Fruit fly (Drosophila melanogaster): ENCODE data around the gene Vps45.

The Vps45 gene

dm6 chr3R:9533181-9534124, 30.3 kb upstream of the Vps45 start (continued):
- TF ChIP-seq CG17359 (tag; optimal IDR thresholded peaks at IDR 0.05) (peak; percentile 93), CG15269 (tag; optimal IDR thresholded peaks at IDR 0.05) (peak; percentile 97), slou (GFP tag; optimal IDR thresholded peaks at IDR 0.05) (peak; percentile 84), CG8089 (GFP tag; optimal IDR thresholded peaks at IDR 0.05) (peak; percentile 82), Gug (GFP tag; IDR thresholded peaks at IDR 0.05) (peak; percentile 88), hbn (GFP tag; IDR thresholded peaks at IDR 0.05; ENCODE audit: partially characterized antibody) (no peak), ewg (GFP tag; optimal IDR thresholded peaks at IDR 0.05) (peak; percentile 91), cwo (GFP tag; optimal IDR thresholded peaks at IDR 0.05) (peak; percentile 95), CG1529 (GFP tag; optimal IDR thresholded peaks at IDR 0.05) (peak; percentile 96), dmrt11E (tag; optimal IDR thresholded peaks at IDR 0.05) (peak; percentile 85), p53 (GFP tag; optimal IDR thresholded peaks at IDR 0.05) (peak; percentile 72)

DNA sequence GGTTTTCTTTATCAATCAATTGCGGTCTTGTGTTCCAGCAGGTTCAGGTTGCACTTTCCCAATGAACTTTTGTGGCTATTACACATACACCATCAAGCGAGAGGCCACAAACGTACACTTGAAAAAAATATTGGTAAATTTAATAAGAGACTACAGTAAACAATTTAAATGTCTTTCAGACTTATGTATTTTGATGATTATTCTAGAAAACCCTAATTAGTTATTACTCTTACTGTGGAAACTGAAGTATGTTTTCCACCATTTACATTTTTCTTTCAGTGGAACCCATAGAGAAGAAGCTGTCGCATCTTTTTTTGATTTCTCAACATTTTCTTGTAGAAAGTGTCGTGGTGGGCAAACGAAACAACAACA, 29.6 kb upstream of the Vps45 start:
- TF ChIP-seq bowl (GFP tag; IDR thresholded peaks at IDR 0.05), result peak; percentile 79
- peak; percentile 92 for TF ChIP-seq sisA (GFP tag; IDR thresholded peaks at IDR 0.05)
- TF ChIP-seq sc (optimal IDR thresholded peaks at IDR 0.05), result no peak
- TF ChIP-seq sc (GFP tag; optimal IDR thresholded peaks at IDR 0.05), result peak; percentile 92
- peak; percentile 89 for TF ChIP-seq otp (GFP tag; IDR thresholded peaks at IDR 0.05)
- peak; percentile 88 for TF ChIP-seq row (GFP tag; IDR thresholded peaks at IDR 0.05)
- peak; percentile 81 for TF ChIP-seq NK7.1 (GFP tag; optimal IDR thresholded peaks at IDR 0.05)
- TF ChIP-seq MESR4 (GFP tag; optimal IDR thresholded peaks at IDR 0.05), result peak; percentile 16
- peak; percentile 93 for TF ChIP-seq CG2875 (GFP tag; optimal IDR thresholded peaks at IDR 0.05)
- 0 out of 2 replicates have a peak, but pooled peaks have one; percentile 21 for TF ChIP-seq ham (GFP tag; IDR thresholded peaks at IDR 0.05)
- peak; percentile 77 for TF ChIP-seq CG8290 (GFP tag; optimal IDR thresholded peaks at IDR 0.05)
- TF ChIP-seq CG8290 (tag; optimal IDR thresholded peaks at IDR 0.05), result peak in 1 of 2 experiments; percentile 66
- peak; percentile 91 for TF ChIP-seq croc (GFP tag; conservative IDR thresholded peaks at IDR 0.05)
- TF ChIP-seq Dbx (GFP tag; IDR thresholded peaks at IDR 0.05), result peak; percentile 78
- peak; percentile 49 for TF ChIP-seq CG18011 (GFP tag; optimal IDR thresholded peaks at IDR 0.05)
- peak; percentile 81 for TF ChIP-seq jumu (GFP tag; optimal IDR thresholded peaks at IDR 0.05)
- TF ChIP-seq Blimp-1 (GFP tag; optimal IDR thresholded peaks at IDR 0.05), result peak; percentile 96
- peak; percentile 91 for TF ChIP-seq dysf (GFP tag; IDR thresholded peaks at IDR 0.05)
- TF ChIP-seq CG2129 (GFP tag; IDR thresholded peaks at IDR 0.05; ENCODE audit: partially characterized antibody), result no peak
- TF ChIP-seq tll (GFP tag; optimal IDR thresholded peaks at IDR 0.05), result no peak
- TF ChIP-seq gro (GFP tag; optimal IDR thresholded peaks at IDR 0.05), result peak; percentile 88
- TF ChIP-seq Spps (tag; optimal IDR thresholded peaks at IDR 0.05), result peak; percentile 88
- TF ChIP-seq zen (tag; optimal IDR thresholded peaks at IDR 0.05), result peak; percentile 82
- peak; percentile 9 for TF ChIP-seq HmgD (GFP tag; optimal IDR thresholded peaks at IDR 0.05)
- peak; percentile 87 for TF ChIP-seq CG18599 (GFP tag; optimal IDR thresholded peaks at IDR 0.05)
- TF ChIP-seq wek (GFP tag; optimal IDR thresholded peaks at IDR 0.05), result peak; percentile 74
- TF ChIP-seq Scr (GFP tag; IDR thresholded peaks at IDR 0.05; ENCODE audit: partially characterized antibody), result no peak
- TF ChIP-seq CG17568 (GFP tag; optimal IDR thresholded peaks at IDR 0.05), result peak; percentile 86
- peak; percentile 79 for TF ChIP-seq fu2 (GFP tag; optimal IDR thresholded peaks at IDR 0.05)
- TF ChIP-seq zen2 (GFP tag; IDR thresholded peaks at IDR 0.05; ENCODE audit: partially characterized antibody), result no peak
- peak; percentile 73 for TF ChIP-seq Oaz (GFP tag; IDR thresholded peaks at IDR 0.05)
- TF ChIP-seq Oli (tag; optimal IDR thresholded peaks at IDR 0.05), result peak; percentile 96
- peak; percentile 84 for TF ChIP-seq crc (GFP tag; optimal IDR thresholded peaks at IDR 0.05)
- peak; percentile 92 for TF ChIP-seq CG1792 (GFP tag; optimal IDR thresholded peaks at IDR 0.05)
- peak; percentile 56 for TF ChIP-seq Ravus (GFP tag; IDR thresholded peaks at IDR 0.05)
- TF ChIP-seq H2.0 (GFP tag; IDR thresholded peaks at IDR 0.05), result peak; percentile 93
- TF ChIP-seq Asciz (GFP tag; optimal IDR thresholded peaks at IDR 0.05), result peak; percentile 96

All from whole organism, embryonic.